Fruit fly (Drosophila melanogaster): ENCODE data around the gene CG32119.

- no peak for TF ChIP-seq psq (GFP tag; optimal IDR thresholded peaks at IDR 0.05)
- no peak for TF ChIP-seq Hr78 (GFP tag; optimal IDR thresholded peaks at IDR 0.05)
- no peak for TF ChIP-seq Abd-B (GFP tag; optimal IDR thresholded peaks at IDR 0.05)
- no peak for TF ChIP-seq fru (GFP tag; optimal IDR thresholded peaks at IDR 0.05)
- no peak for TF ChIP-seq CG32264 (GFP tag; optimal IDR thresholded peaks at IDR 0.05)
- TF ChIP-seq Hnf4 (GFP tag; optimal IDR thresholded peaks at IDR 0.05) = no peak
- TF ChIP-seq Rel (GFP tag; optimal IDR thresholded peaks at IDR 0.05) = no peak
- no peak for TF ChIP-seq Rel (tag; optimal IDR thresholded peaks at IDR 0.05)
- TF ChIP-seq sv (GFP tag; optimal IDR thresholded peaks at IDR 0.05) = no peak
These were observed 33.7 kb downstream of the CG32119 start for dm6 chr3L:13214603-13215453.
